ENCODE assay signal across 4 fruit fly cellular contexts in genomic region chr3L:15728195-15728594, dm6.
A peak's percentile ranks its signal among the peaks of the same experiment; 100 is the strongest.
TF ChIP-seq lines count a peak whose summit lies in the region.

TSS of gene comm (minus strand) at chr3L:15728430.

- TF ChIP-seq CTCF in whole organism, embryonic (GFP tag; optimal IDR thresholded peaks at IDR 0.05; lab: Kevin White, UChicago): no peak

TF ChIP-seq in whole organism, embryonic, 481 proteins besides CTCF, POLR2A, EP300 and RAD21 (continues in another document):
- TF ChIP-seq onecut (GFP tag; IDR thresholded peaks at IDR 0.05; lab: Robert Waterston, UW): 0 out of 2 replicates have a peak, but pooled peaks have one; percentile 41
- no peak for TF ChIP-seq kay (GFP tag; optimal IDR thresholded peaks at IDR 0.05; lab: Kevin White, UChicago)
- TF ChIP-seq CG11093 (GFP tag; IDR thresholded peaks at IDR 0.05; lab: Robert Waterston, UW): no peak
- TF ChIP-seq Bdp1 (GFP tag; optimal IDR thresholded peaks at IDR 0.05; lab: Kevin White, UChicago): no peak
- TF ChIP-seq CG34422 (GFP tag; IDR thresholded peaks at IDR 0.05; lab: Robert Waterston, UW): 0 out of 3 replicates have a peak, but pooled peaks have one; percentile 53
- no peak for TF ChIP-seq nom (GFP tag; optimal IDR thresholded peaks at IDR 0.05; lab: Kevin White, UChicago)
- TF ChIP-seq pan (optimal IDR thresholded peaks at IDR 0.05; lab: Kevin White, UChicago): no peak
- TF ChIP-seq pan (GFP tag; optimal IDR thresholded peaks at IDR 0.05 in 1 of 2, IDR thresholded peaks at IDR 0.05 in 1 of 2): peak in 1 of 2 experiments; percentile 34
- TF ChIP-seq cato (GFP tag; optimal IDR thresholded peaks at IDR 0.05; lab: Kevin White, UChicago; ENCODE audit: borderline replicate concordance): no peak
- TF ChIP-seq bcd (GFP tag; optimal IDR thresholded peaks at IDR 0.05; lab: Kevin White, UChicago): peak; percentile 31
- peak; percentile 48; the same call in 1 of the 2 replicates for TF ChIP-seq Awh (GFP tag; IDR thresholded peaks at IDR 0.05; lab: Robert Waterston, UW)
- no peak for TF ChIP-seq org-1 (GFP tag; optimal IDR thresholded peaks at IDR 0.05; lab: Kevin White, UChicago)
- 0 out of 2 replicates have a peak, but pooled peaks have one; percentile 16 for TF ChIP-seq CG4360 (GFP tag; IDR thresholded peaks at IDR 0.05; lab: Robert Waterston, UW)
- TF ChIP-seq CG8924 (tag; optimal IDR thresholded peaks at IDR 0.05; lab: Kevin White, UChicago): peak; percentile 34
- peak; percentile 91; the same call in 2 of the 3 replicates for TF ChIP-seq CG2199 (GFP tag; IDR thresholded peaks at IDR 0.05; lab: Robert Waterston, UW)
- no peak for TF ChIP-seq CG1529 (GFP tag; optimal IDR thresholded peaks at IDR 0.05; lab: Kevin White, UChicago)
- TF ChIP-seq cg (GFP tag; optimal IDR thresholded peaks at IDR 0.05; lab: Kevin White, UChicago): peak; percentile 44
- no peak for TF ChIP-seq Blimp-1 (GFP tag; optimal IDR thresholded peaks at IDR 0.05; lab: Kevin White, UChicago)
- peak; percentile 52 for TF ChIP-seq oc (tag; optimal IDR thresholded peaks at IDR 0.05; lab: Kevin White, UChicago)
- peak; percentile 41 for TF ChIP-seq salm (tag; optimal IDR thresholded peaks at IDR 0.05; lab: Kevin White, UChicago)
- no peak for TF ChIP-seq en (GFP tag; optimal IDR thresholded peaks at IDR 0.05; lab: Kevin White, UChicago)

TF ChIP-seq in whole organism, prepupa, 60 proteins besides CTCF, POLR2A, EP300 and RAD21 (continues in another document):
- no peak for TF ChIP-seq fd85E (GFP tag; optimal IDR thresholded peaks at IDR 0.05; lab: Kevin White, UChicago)
- no peak for TF ChIP-seq CG6808 (GFP tag; optimal IDR thresholded peaks at IDR 0.05; lab: Kevin White, UChicago)
- no peak for TF ChIP-seq achi (GFP tag; optimal IDR thresholded peaks at IDR 0.05; lab: Kevin White, UChicago)
- TF ChIP-seq Eip78C (GFP tag; lab: Kevin White, UChicago): peak; percentile 57
- no peak for TF ChIP-seq Sox15 (GFP tag; optimal IDR thresholded peaks at IDR 0.05; lab: Kevin White, UChicago)
- TF ChIP-seq vri (GFP tag; optimal IDR thresholded peaks at IDR 0.05; lab: Kevin White, UChicago): peak; percentile 7
- TF ChIP-seq Hr4 (GFP tag; optimal IDR thresholded peaks at IDR 0.05; lab: Kevin White, UChicago): no peak
- no peak for TF ChIP-seq CG32006 (GFP tag; optimal IDR thresholded peaks at IDR 0.05; lab: Kevin White, UChicago)
- TF ChIP-seq dac (GFP tag; optimal IDR thresholded peaks at IDR 0.05; lab: Kevin White, UChicago): no peak
- peak; percentile 47 for TF ChIP-seq CG1621 (tag; optimal IDR thresholded peaks at IDR 0.05; lab: Kevin White, UChicago)
- TF ChIP-seq CG7368 (GFP tag; optimal IDR thresholded peaks at IDR 0.05; lab: Kevin White, UChicago): no peak
- TF ChIP-seq Eip75B (GFP tag; optimal IDR thresholded peaks at IDR 0.05; lab: Kevin White, UChicago): no peak
- TF ChIP-seq fkh (GFP tag; optimal IDR thresholded peaks at IDR 0.05; lab: Kevin White, UChicago): peak; percentile 72
- TF ChIP-seq lz (GFP tag; optimal IDR thresholded peaks at IDR 0.05; lab: Kevin White, UChicago): no peak
- no peak for TF ChIP-seq cyc (GFP tag; optimal IDR thresholded peaks at IDR 0.05; lab: Kevin White, UChicago)
- peak; percentile 69 for TF ChIP-seq CG6163 (GFP tag; IDR thresholded peaks at IDR 0.05; lab: Robert Waterston, UW)
- peak; percentile 7 for TF ChIP-seq CG16779 (tag; optimal IDR thresholded peaks at IDR 0.05; lab: Kevin White, UChicago)
- peak; percentile 59; the same call in 1 of the 3 replicates for TF ChIP-seq eg (GFP tag; IDR thresholded peaks at IDR 0.05; lab: Robert Waterston, UW)
- TF ChIP-seq CG8119 (GFP tag; IDR thresholded peaks at IDR 0.05; lab: Robert Waterston, UW): 0 out of 3 replicates have a peak, but pooled peaks have one; percentile 20
- no peak for TF ChIP-seq salr (GFP tag; optimal IDR thresholded peaks at IDR 0.05; lab: Kevin White, UChicago)
- TF ChIP-seq Ets21C (GFP tag; optimal IDR thresholded peaks at IDR 0.05; lab: Kevin White, UChicago): no peak
- TF ChIP-seq dsx (GFP tag; optimal IDR thresholded peaks at IDR 0.05; lab: Kevin White, UChicago; ENCODE audit: poor library complexity, severe bottlenecking): peak; percentile 39
- TF ChIP-seq ss (GFP tag; optimal IDR thresholded peaks at IDR 0.05; lab: Kevin White, UChicago): peak; percentile 13 to 28
- TF ChIP-seq CG11294 (GFP tag; IDR thresholded peaks at IDR 0.05; lab: Robert Waterston, UW): no peak

TF ChIP-seq in whole organism, pupa, 21 proteins besides CTCF, POLR2A, EP300 and RAD21:
- TF ChIP-seq Ets98B (GFP tag; IDR thresholded peaks at IDR 0.05; lab: Robert Waterston, UW): 0 out of 2 replicates have a peak, but pooled peaks have one; percentile 15
- TF ChIP-seq EcR (GFP tag; optimal IDR thresholded peaks at IDR 0.05; lab: Kevin White, UChicago): peak; percentile 65
- no peak for TF ChIP-seq CG17806 (tag; optimal IDR thresholded peaks at IDR 0.05; lab: Kevin White, UChicago)
- TF ChIP-seq CG32121 (GFP tag; IDR thresholded peaks at IDR 0.05; lab: Robert Waterston, UW): peak; percentile 39; the same call in 1 of the 2 replicates
- peak; percentile 12 for TF ChIP-seq gl (tag; optimal IDR thresholded peaks at IDR 0.05; lab: Kevin White, UChicago)
- TF ChIP-seq CG34367 (tag; optimal IDR thresholded peaks at IDR 0.05; lab: Kevin White, UChicago): no peak
- TF ChIP-seq CG13204 (GFP tag; optimal IDR thresholded peaks at IDR 0.05; lab: Kevin White, UChicago): no peak

TF ChIP-seq in whole organism, wandering third instar larva, 38 proteins besides CTCF, POLR2A, EP300 and RAD21:
- TF ChIP-seq Hr78 (GFP tag; optimal IDR thresholded peaks at IDR 0.05; lab: Kevin White, UChicago) (no peak), Dif (GFP tag; optimal IDR thresholded peaks at IDR 0.05; lab: Kevin White, UChicago; ENCODE audit: partially characterized antibody) (peak; percentile 10), dl (GFP tag; optimal IDR thresholded peaks at IDR 0.05; lab: Kevin White, UChicago; ENCODE audit: insufficient read depth in 1 of 2, partially characterized antibody in 2 of 2) (peak in 1 of 2 experiments; percentile 2), Mio (GFP tag; optimal IDR thresholded peaks at IDR 0.05; lab: Kevin White, UChicago) (no peak), CrebA (GFP tag; optimal IDR thresholded peaks at IDR 0.05; lab: Kevin White, UChicago; ENCODE audit: borderline replicate concordance) (no peak), br (GFP tag; optimal IDR thresholded peaks at IDR 0.05; lab: Kevin White, UChicago) (no peak), Rel (GFP tag; optimal IDR thresholded peaks at IDR 0.05; lab: Kevin White, UChicago) (no peak), Rel (tag; optimal IDR thresholded peaks at IDR 0.05; lab: Kevin White, UChicago) (peak; percentile 47), Sp1 (GFP tag; optimal IDR thresholded peaks at IDR 0.05; lab: Kevin White, UChicago) (peak; percentile 8), jim (GFP tag; optimal IDR thresholded peaks at IDR 0.05; lab: Kevin White, UChicago) (peak; percentile 20), Vsx2 (GFP tag; optimal IDR thresholded peaks at IDR 0.05; lab: Kevin White, UChicago; ENCODE audit: partially characterized antibody) (peak; percentile 72), h (GFP tag; optimal IDR thresholded peaks at IDR 0.05; lab: Kevin White, UChicago) (peak; percentile 28)

Comparison
In these comparisons a context has a peak if more than half of its experiments do, and no peak if none do; other contexts are left out.
1. Of the 7 proteins assayed by ChIP-seq in both whole organism, embryonic and whole organism, prepupa: peak only in whole organism, embryonic: CG6854; only in whole organism, prepupa: CG16779; in both: none; in neither: 5.